Fruit fly (Drosophila melanogaster) whole organism, embryonic: ENCODE results near the gene zen2.
A peak's percentile ranks its signal among the peaks of the same experiment; 100 is the strongest.

Experiments
- Antp ChIP-seq: fragments of 200-800 bp; sonication (Bioruptor generic); optimal IDR thresholded peaks from 3 replicates; lab custom pipeline; 2016; ENCODE audit warnings: missing biosample characterization, missing genetic modification characterization
- Bgb ChIP-seq: fragments of 200-800 bp; sonication (Bioruptor generic); IDR thresholded peaks from 2 replicates; pipeline ENCODE4 v1.3.6; 2022; ENCODE audit warnings: missing biosample characterization, missing genetic modification characterization; ENCODE audit not compliant: partially characterized antibody
- CG10147 ChIP-seq: fragments of 200-800 bp; sonication (Bioruptor generic); optimal IDR thresholded peaks from 2 replicates; lab custom pipeline; 2019; ENCODE audit warnings: missing biosample characterization, mild to moderate bottlenecking, missing genetic modification characterization, moderate library complexity
- CG10274 ChIP-seq: fragments of 200-800 bp; sonication (Bioruptor generic); optimal IDR thresholded peaks from 3 replicates; lab custom pipeline; 2017; ENCODE audit warnings: missing biosample characterization, mild to moderate bottlenecking, missing genetic modification characterization
- CG10321 ChIP-seq: fragments of 200-800 bp; sonication (Bioruptor generic); IDR thresholded peaks from 2 replicates; pipeline ENCODE4 v1.3.6; 2022; ENCODE audit warnings: missing biosample characterization, missing genetic modification characterization
- CG11696 ChIP-seq: fragments of 200-800 bp; sonication (Bioruptor generic); IDR thresholded peaks from 2 replicates; pipeline ENCODE4 v1.3.6; 2022; ENCODE audit warnings: missing biosample characterization, missing genetic modification characterization
- CG12104 ChIP-seq: fragments of 200-800 bp; sonication (Bioruptor generic); optimal IDR thresholded peaks from 3 replicates; lab custom pipeline; 2016; ENCODE audit warnings: missing biosample characterization, missing genetic modification characterization
- CG12769 ChIP-seq: fragments of 200-800 bp; sonication (Bioruptor generic); optimal IDR thresholded peaks from 2 replicates; lab custom pipeline; 2019; ENCODE audit warnings: missing biosample characterization, mild to moderate bottlenecking, missing genetic modification characterization, moderate library complexity
- CG13424 ChIP-seq: fragments of 200-800 bp; sonication (Bioruptor generic); optimal IDR thresholded peaks from 2 replicates; lab custom pipeline; 2019; ENCODE audit warnings: missing biosample characterization, mild to moderate bottlenecking, missing genetic modification characterization, moderate library complexity
- CG15073 ChIP-seq: fragments of 200-800 bp; sonication (Bioruptor generic); optimal IDR thresholded peaks from 2 replicates; lab custom pipeline; 2016; ENCODE audit warnings: missing biosample characterization, missing genetic modification characterization
- CG15269 ChIP-seq: fragments of 200-800 bp; sonication (Bioruptor generic); optimal IDR thresholded peaks from 2 replicates; lab custom pipeline; 2018; ENCODE audit warnings: missing biosample characterization, mild to moderate bottlenecking, missing genetic modification characterization, moderate library complexity
- CG15601 ChIP-seq: fragments of 200-800 bp; sonication (Bioruptor generic); optimal IDR thresholded peaks from 3 replicates; lab custom pipeline; 2019; ENCODE audit warnings: missing biosample characterization, mild to moderate bottlenecking, missing genetic modification characterization, moderate library complexity
- CG1602 ChIP-seq: fragments of 200-800 bp; sonication (Bioruptor generic); optimal IDR thresholded peaks from 3 replicates; lab custom pipeline; 2016; ENCODE audit warnings: missing biosample characterization, missing genetic modification characterization
- CG16813 ChIP-seq: fragments of 200-800 bp; sonication (Bioruptor generic); IDR thresholded peaks from 3 replicates; pipeline ENCODE4 v1.3.6; 2022; ENCODE audit warnings: missing biosample characterization, missing genetic modification characterization; ENCODE audit not compliant: partially characterized antibody
- CG17186 ChIP-seq: fragments of 200-800 bp; sonication (Bioruptor generic); optimal IDR thresholded peaks from 3 replicates; lab custom pipeline; 2017; ENCODE audit warnings: missing biosample characterization, missing genetic modification reagents, missing genetic modification characterization
- CG18011 ChIP-seq: fragments of 200-800 bp; sonication (Bioruptor generic); optimal IDR thresholded peaks from 2 replicates; lab custom pipeline; 2017; ENCODE audit warnings: missing biosample characterization, missing genetic modification characterization, mild to moderate bottlenecking, moderate library complexity, missing genotype
- CG2199 ChIP-seq: fragments of 200-800 bp; sonication (Bioruptor generic); IDR thresholded peaks from 3 replicates; pipeline ENCODE4 v1.3.6; 2022; ENCODE audit warnings: missing biosample characterization, missing genetic modification characterization
- CG2202 ChIP-seq: fragments of 200-800 bp; sonication (Bioruptor generic); optimal IDR thresholded peaks from 2 replicates; lab custom pipeline; 2018; ENCODE audit warnings: missing biosample characterization, mild to moderate bottlenecking, missing genetic modification characterization
- CG2712 ChIP-seq: fragments of 200-800 bp; optimal IDR thresholded peaks from 3 replicates; lab custom pipeline; 2019; ENCODE audit warnings: missing biosample characterization, mild to moderate bottlenecking, missing genetic modification characterization, moderate library complexity
- CG4424 ChIP-seq: fragments of 200-800 bp; sonication (Bioruptor generic); optimal IDR thresholded peaks from 3 replicates; lab custom pipeline; 2016; ENCODE audit warnings: missing biosample characterization, missing genetic modification characterization
- CG4854 ChIP-seq: fragments of 200-800 bp; sonication (Bioruptor generic); optimal IDR thresholded peaks from 2 replicates; lab custom pipeline; 2016; ENCODE audit warnings: missing biosample characterization, missing genetic modification characterization, inconsistent platforms
- CG5953 ChIP-seq: fragments of 200-800 bp; sonication (Bioruptor generic); IDR thresholded peaks from 2 replicates; pipeline ENCODE4 v1.3.6; 2022; ENCODE audit warnings: missing biosample characterization, missing genetic modification characterization
- CG6765 ChIP-seq: fragments of 200-800 bp; sonication (Bioruptor generic); optimal IDR thresholded peaks from 3 replicates; lab custom pipeline; 2017; ENCODE audit warnings: missing biosample characterization, mild to moderate bottlenecking, missing genetic modification characterization
- CG8944 ChIP-seq: fragments of 200-800 bp; sonication (Bioruptor generic); optimal IDR thresholded peaks from 3 replicates; lab custom pipeline; 2016; ENCODE audit warnings: missing biosample characterization, missing genetic modification characterization
- CG9215 ChIP-seq: fragments of 200-800 bp; sonication (Bioruptor generic); IDR thresholded peaks from 2 replicates; pipeline ENCODE4 v1.3.6; 2022; ENCODE audit warnings: missing biosample characterization, missing genetic modification characterization
- CG9817 ChIP-seq: fragments of 200-800 bp; sonication (Bioruptor generic); optimal IDR thresholded peaks from 2 replicates; lab custom pipeline; 2018; ENCODE audit warnings: missing biosample characterization, mild to moderate bottlenecking, missing genetic modification characterization, moderate library complexity
- CTCF ChIP-seq: fragments of 200-800 bp; sonication (Bioruptor generic); optimal IDR thresholded peaks from 2 replicates; lab custom pipeline; 2017; ENCODE audit warnings: missing biosample characterization, mild to moderate bottlenecking, missing genetic modification characterization, moderate library complexity
- Dfd ChIP-seq, 2 experiments: fragments of >200 bp; optimal IDR thresholded peaks; 2 replicates each; lab custom pipeline; 2017; ENCODE audit warnings: missing biosample characterization in 2 of 2, missing genetic modification characterization in 2 of 2
- Dip3 ChIP-seq: fragments of 200-800 bp; sonication (Bioruptor generic); optimal IDR thresholded peaks from 3 replicates; lab custom pipeline; 2016; ENCODE audit warnings: missing biosample characterization, missing genetic modification characterization
- Doc2 ChIP-seq: fragments of 200-800 bp; sonication (Bioruptor generic); IDR thresholded peaks from 2 replicates; pipeline ENCODE4 v1.3.6; 2022; ENCODE audit warnings: missing biosample characterization, missing genetic modification characterization
- E2f1 ChIP-seq: fragments of 200-800 bp; sonication (Bioruptor generic); IDR thresholded peaks from 2 replicates; pipeline ENCODE4 v1.3.6; 2022; ENCODE audit warnings: missing biosample characterization, missing genetic modification characterization
- NK7.1 ChIP-seq: fragments of 200-800 bp; sonication (Bioruptor generic); optimal IDR thresholded peaks from 3 replicates; lab custom pipeline; 2016; ENCODE audit warnings: missing biosample characterization, missing genetic modification characterization
- Oaz ChIP-seq: fragments of 200-800 bp; sonication (Bioruptor generic); IDR thresholded peaks from 2 replicates; pipeline ENCODE4 v1.3.6; 2022; ENCODE audit warnings: missing biosample characterization, missing genetic modification characterization
- Tbp ChIP-seq: fragments of >200 bp; optimal IDR thresholded peaks from 2 replicates; lab custom pipeline; 2018; ENCODE audit warnings: missing biosample characterization, missing genetic modification characterization
- al ChIP-seq: fragments of 200-800 bp; sonication (Bioruptor generic); IDR thresholded peaks from 2 replicates; pipeline ENCODE4 v1.3.6; 2022; ENCODE audit warnings: missing biosample characterization, missing genetic modification characterization
- az2 ChIP-seq: fragments of 200-800 bp; sonication (Bioruptor generic); optimal IDR thresholded peaks from 3 replicates; lab custom pipeline; 2016; ENCODE audit warnings: missing biosample characterization, missing genetic modification characterization
- caup ChIP-seq: fragments of 200-800 bp; sonication (Bioruptor generic); optimal IDR thresholded peaks from 3 replicates; lab custom pipeline; 2017; ENCODE audit warnings: missing biosample characterization, mild to moderate bottlenecking, missing genetic modification characterization, moderate library complexity; ENCODE audit not compliant: severe bottlenecking
- chn ChIP-seq: fragments of 200-800 bp; sonication (Bioruptor generic); optimal IDR thresholded peaks from 2 replicates; lab custom pipeline; 2016; ENCODE audit warnings: missing biosample characterization, missing genetic modification characterization
- cwo ChIP-seq: fragments of 200-800 bp; sonication (Bioruptor generic); optimal IDR thresholded peaks from 3 replicates; lab custom pipeline; 2017; ENCODE audit warnings: missing biosample characterization, missing genetic modification characterization, mild to moderate bottlenecking, moderate library complexity, missing genetic modification reagents
- dati ChIP-seq: fragments of 200-800 bp; sonication (Bioruptor generic); IDR thresholded peaks from 2 replicates; pipeline ENCODE4 v1.3.6; 2022; ENCODE audit warnings: missing biosample characterization, missing genetic modification characterization
- dmrt11E ChIP-seq: fragments of 200-800 bp; sonication (Bioruptor generic); optimal IDR thresholded peaks from 3 replicates; lab custom pipeline; 2018; ENCODE audit warnings: missing biosample characterization, mild to moderate bottlenecking, missing genetic modification characterization, moderate library complexity
- fd64A ChIP-seq: fragments of 200-800 bp; sonication (Bioruptor generic); optimal IDR thresholded peaks from 3 replicates; lab custom pipeline; 2018; ENCODE audit warnings: missing biosample characterization, mild to moderate bottlenecking, missing genetic modification characterization
- gce ChIP-seq: fragments of 200-800 bp; sonication (Bioruptor generic); IDR thresholded peaks from 3 replicates; pipeline ENCODE4 v1.3.6; 2022; ENCODE audit warnings: missing biosample characterization, missing genetic modification characterization
- gfzf ChIP-seq: fragments of 200-800 bp; sonication (Bioruptor generic); optimal IDR thresholded peaks from 2 replicates; lab custom pipeline; 2016; ENCODE audit warnings: missing biosample characterization, mild to moderate bottlenecking, missing genetic modification characterization, moderate library complexity
- insv ChIP-seq, 2 experiments: fragments of 200-800 bp; sonication (Bioruptor generic); optimal IDR thresholded peaks; 3 replicates each; lab custom pipeline; 2016 to 2018; ENCODE audit warnings: missing biosample characterization in 2 of 2, missing genetic modification characterization in 2 of 2
- knrl ChIP-seq: fragments of 200-800 bp; sonication (Bioruptor generic); IDR thresholded peaks from 3 replicates; pipeline ENCODE4 v1.3.6; 2022; ENCODE audit warnings: missing biosample characterization, missing genetic modification characterization; ENCODE audit not compliant: partially characterized antibody
- lab ChIP-seq: fragments of 200-800 bp; sonication (Bioruptor generic); optimal IDR thresholded peaks from 3 replicates; lab custom pipeline; 2017; ENCODE audit warnings: missing biosample characterization, missing genetic modification characterization, mild to moderate bottlenecking, moderate library complexity, missing genetic modification reagents
- lmd ChIP-seq: fragments of 200-800 bp; sonication (Bioruptor generic); IDR thresholded peaks from 2 replicates; pipeline ENCODE4 v1.3.6; 2022; ENCODE audit warnings: missing biosample characterization, missing genetic modification characterization
- nom ChIP-seq: fragments of 200-800 bp; sonication (Bioruptor generic); optimal IDR thresholded peaks from 2 replicates; lab custom pipeline; 2017; ENCODE audit warnings: missing biosample characterization, missing genetic modification characterization, mild to moderate bottlenecking, moderate library complexity, missing genetic modification reagents
- pho ChIP-seq: fragments of 200-800 bp; sonication (Bioruptor generic); optimal IDR thresholded peaks from 2 replicates; lab custom pipeline; 2016; ENCODE audit warnings: missing biosample characterization, missing genetic modification characterization
- schlank ChIP-seq: fragments of 200-800 bp; sonication (Bioruptor generic); optimal IDR thresholded peaks from 2 replicates; lab custom pipeline; 2018; ENCODE audit warnings: missing biosample characterization, mild to moderate bottlenecking, missing genetic modification characterization
- scrt ChIP-seq: fragments of 200-800 bp; sonication (Bioruptor generic); optimal IDR thresholded peaks from 2 replicates; lab custom pipeline; 2018; ENCODE audit warnings: missing biosample characterization, mild to moderate bottlenecking, missing genetic modification characterization, moderate library complexity
- usp ChIP-seq: fragments of >200 bp; optimal IDR thresholded peaks from 2 replicates; lab custom pipeline; 2017; ENCODE audit warnings: missing biosample characterization, missing genetic modification characterization
- z ChIP-seq: fragments of 200-800 bp; sonication (Bioruptor generic); IDR thresholded peaks from 3 replicates; pipeline ENCODE4 v1.3.6; 2022; ENCODE audit warnings: missing biosample characterization, missing genetic modification characterization

The zen2 gene

DNA sequence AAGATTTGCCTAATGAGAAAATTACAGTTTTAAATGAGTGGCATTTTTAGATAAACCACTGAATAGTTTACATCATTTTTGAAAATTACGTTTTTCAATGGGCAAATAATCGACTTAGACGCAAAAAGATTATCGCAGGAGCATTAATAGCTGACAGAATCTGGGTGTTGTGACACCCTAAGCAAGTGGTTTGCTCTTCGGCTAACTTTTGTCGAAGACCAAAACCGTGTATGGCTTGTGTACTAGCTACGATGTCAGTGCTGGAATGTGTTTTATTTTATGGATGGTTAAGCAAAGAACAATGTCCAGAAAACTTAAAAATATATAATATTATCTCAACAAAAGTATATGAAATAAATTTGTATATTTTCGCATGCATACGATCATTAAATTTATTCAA is 35.1 kb downstream of the zen2 start (continued):
- no peak for TF ChIP-seq CG9215 (GFP tag; lab: Robert Waterston, UW)
- TF ChIP-seq caup, result no peak
- TF ChIP-seq CG12104, result no peak
- TF ChIP-seq lab (GFP tag; lab: Kevin White, UChicago), result no peak
- no peak for TF ChIP-seq Doc2 (GFP tag; lab: Robert Waterston, UW)
- TF ChIP-seq CG5953 (GFP tag; lab: Robert Waterston, UW), result no peak
- no peak for TF ChIP-seq CG1602
- no peak for TF ChIP-seq lmd
- no peak for TF ChIP-seq schlank (tag; lab: Kevin White, UChicago)
- TF ChIP-seq Dfd (GFP tag; optimal IDR thresholded peaks at IDR 0.05; lab: Kevin White, UChicago), result no peak
- TF ChIP-seq chn (GFP tag; lab: Kevin White, UChicago), result no peak
- TF ChIP-seq dati (GFP tag; lab: Robert Waterston, UW), result no peak
- TF ChIP-seq fd64A (GFP tag; lab: Kevin White, UChicago), result no peak
- TF ChIP-seq Dip3 (GFP tag; lab: Kevin White, UChicago), result no peak
- no peak for TF ChIP-seq CG4854 (GFP tag; lab: Kevin White, UChicago)
- no peak for TF ChIP-seq gce
- no peak for TF ChIP-seq cwo (GFP tag; lab: Kevin White, UChicago)
- TF ChIP-seq al, result no peak
- no peak for TF ChIP-seq nom (GFP tag; lab: Kevin White, UChicago)
- no peak for TF ChIP-seq Tbp (GFP tag; lab: Kevin White, UChicago)
- TF ChIP-seq CTCF, result peak; percentile 85
- TF ChIP-seq CG10321 (GFP tag; lab: Robert Waterston, UW), result no peak
- TF ChIP-seq CG6765 (GFP tag; lab: Kevin White, UChicago), result no peak
- TF ChIP-seq CG17186 (GFP tag; lab: Kevin White, UChicago), result no peak
- TF ChIP-seq Bgb (GFP tag; lab: Robert Waterston, UW), result peak; percentile 58
- TF ChIP-seq CG15269 (tag; lab: Kevin White, UChicago), result no peak
- no peak for TF ChIP-seq CG2202 (tag; lab: Kevin White, UChicago)
- no peak for TF ChIP-seq CG12769 (tag; lab: Kevin White, UChicago)
- no peak for TF ChIP-seq E2f1 (GFP tag; lab: Robert Waterston, UW)
- no peak for TF ChIP-seq dmrt11E (tag; lab: Kevin White, UChicago)
- no peak for TF ChIP-seq NK7.1 (GFP tag; lab: Kevin White, UChicago)
- no peak for TF ChIP-seq CG13424 (tag; lab: Kevin White, UChicago)
- TF ChIP-seq CG8944 (GFP tag; lab: Kevin White, UChicago), result no peak
- TF ChIP-seq CG10274 (GFP tag; lab: Kevin White, UChicago), result no peak
- no peak for TF ChIP-seq CG15073
- TF ChIP-seq CG15601 (tag; lab: Kevin White, UChicago), result no peak
- peak; percentile 58 for TF ChIP-seq CG4424 (GFP tag; lab: Kevin White, UChicago)
- no peak for TF ChIP-seq scrt (GFP tag; lab: Kevin White, UChicago)

DNA sequence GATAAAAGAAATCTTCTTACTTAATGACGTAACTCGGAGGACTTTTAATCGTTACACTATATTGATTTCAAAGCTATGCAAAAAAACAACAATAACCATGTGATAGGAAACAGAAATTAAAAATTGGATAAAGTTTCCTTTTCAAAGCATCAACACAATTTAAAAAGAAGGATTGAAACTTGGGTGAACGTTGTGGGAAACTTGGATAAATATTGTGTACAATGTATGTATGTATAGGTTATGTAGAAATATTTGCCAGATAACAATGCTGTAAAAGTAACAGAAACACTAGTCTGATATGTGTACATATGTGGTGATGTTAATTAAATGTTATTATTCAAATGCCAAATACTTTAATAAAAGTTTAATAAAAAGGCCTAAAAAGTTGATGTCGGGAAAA is 37.6 kb downstream of the zen2 start:
- TF ChIP-seq CG2712 (tag; lab: Kevin White, UChicago) (no peak), pho (GFP tag; lab: Kevin White, UChicago) (no peak), CG10147 (GFP tag; lab: Kevin White, UChicago) (no peak), z (GFP tag; lab: Robert Waterston, UW) (no peak), gfzf (GFP tag; lab: Kevin White, UChicago) (peak; percentile 6), knrl (GFP tag; lab: Robert Waterston, UW) (peak; percentile 40), CG16813 (GFP tag; lab: Robert Waterston, UW) (peak; percentile 21; the same call in 1 of the 3 replicates), CG2199 (GFP tag; lab: Robert Waterston, UW) (peak; percentile 89; the same call in 2 of the 3 replicates), Antp (GFP tag; lab: Kevin White, UChicago) (no peak), usp (GFP tag; lab: Kevin White, UChicago) (no peak), CTCF (peak; percentile 82), CG18011 (GFP tag; lab: Kevin White, UChicago) (peak; percentile 86), CG9817 (tag; lab: Kevin White, UChicago) (no peak), CG11696 (GFP tag; lab: Robert Waterston, UW) (no peak), insv (GFP tag; optimal IDR thresholded peaks at IDR 0.05; lab: Kevin White, UChicago) (peak in 1 of 2 experiments; percentile 5), Oaz (no peak), az2 (GFP tag; lab: Kevin White, UChicago) (no peak)
